Worm (Caenorhabditis elegans) whole organism, L3 larva: ENCODE results near the gene Y6E2A.7.

ENCODE experiments used
- R02D3.7 ChIP-seq: fragments of 150-350 bp; optimal IDR thresholded peaks from 2 replicates; lab custom pipeline; 2014; ENCODE audit warnings: missing biosample characterization, missing genetic modification characterization
- ZK546.5 ChIP-seq: sonication (generic microtip); optimal IDR thresholded peaks from 2 replicates; lab custom pipeline; 2017; ENCODE audit warnings: missing biosample characterization, missing genetic modification characterization
- ama-1 ChIP-seq: fragments of 150-350 bp; optimal IDR thresholded peaks from 2 replicates; lab custom pipeline; 2018
- ceh-28 ChIP-seq: fragments of 150-350 bp; optimal IDR thresholded peaks from 2 replicates; lab custom pipeline; 2014; ENCODE audit warnings: missing biosample characterization, missing genetic modification reagents, missing genetic modification characterization
- ceh-9 ChIP-seq: sonication (generic microtip); optimal IDR thresholded peaks from 2 replicates; lab custom pipeline; 2018; ENCODE audit warnings: missing biosample characterization, missing genetic modification characterization
- egl-27 ChIP-seq: sonication (generic microtip); optimal IDR thresholded peaks from 4 replicates; lab custom pipeline; 2017; ENCODE audit warnings: missing biosample characterization, missing genetic modification reagents, missing genetic modification characterization
- egl-5 ChIP-seq: fragments of 150-350 bp; optimal IDR thresholded peaks from 2 replicates; lab custom pipeline; 2017; ENCODE audit warnings: missing biosample characterization, missing genetic modification reagents, missing genetic modification characterization, inconsistent platforms
- elt-1 ChIP-seq: fragments of 150-350 bp; optimal IDR thresholded peaks from 2 replicates; lab custom pipeline; 2014; ENCODE audit warnings: missing biosample characterization, missing genetic modification characterization
- elt-2 ChIP-seq: sonication (generic microtip); optimal IDR thresholded peaks from 2 replicates; lab custom pipeline; 2016; ENCODE audit warnings: missing genetic modification reagents, mild to moderate bottlenecking, missing genetic modification characterization, missing compliant biosample characterization
- elt-3 ChIP-seq, 3 experiments: fragments of 150-350 bp in 1 of 3; sonication (generic microtip) in 2 of 3; optimal IDR thresholded peaks; 2 replicates in 2 of 3; 4 replicates in 1 of 3; lab custom pipeline; 2014 to 2017; ENCODE audit warnings: missing biosample characterization in 3 of 3, missing genetic modification characterization in 3 of 3
- fkh-2 ChIP-seq: fragments of 150-350 bp; optimal IDR thresholded peaks from 2 replicates; lab custom pipeline; 2014; ENCODE audit warnings: missing biosample characterization, missing genetic modification reagents, missing genetic modification characterization
- fos-1 ChIP-seq: fragments of 150-350 bp; optimal IDR thresholded peaks from 2 replicates; lab custom pipeline; 2014; ENCODE audit warnings: missing biosample characterization, missing genetic modification characterization
- hmg-11 ChIP-seq: sonication (generic microtip); optimal IDR thresholded peaks from 2 replicates; lab custom pipeline; 2016; ENCODE audit warnings: missing genetic modification characterization, missing compliant biosample characterization
- jun-1 ChIP-seq: fragments of 150-350 bp; optimal IDR thresholded peaks from 2 replicates; lab custom pipeline; 2014; ENCODE audit warnings: missing biosample characterization, missing genetic modification reagents, missing genetic modification characterization
- lin-39 ChIP-seq: fragments of 150-350 bp; optimal IDR thresholded peaks from 2 replicates; lab custom pipeline; 2018; ENCODE audit warnings: missing biosample characterization, missing genetic modification reagents, missing genetic modification characterization
- lsy-12 ChIP-seq: sonication (generic microtip); optimal IDR thresholded peaks from 2 replicates; lab custom pipeline; 2016; ENCODE audit warnings: mild to moderate bottlenecking, missing genetic modification characterization, missing compliant biosample characterization
- mdl-1 ChIP-seq: fragments of 150-350 bp; optimal IDR thresholded peaks from 2 replicates; lab custom pipeline; 2014; ENCODE audit warnings: missing biosample characterization, missing genetic modification characterization
- mml-1 ChIP-seq: fragments of 150-350 bp; sonication (generic microtip); optimal IDR thresholded peaks from 3 replicates; lab custom pipeline; 2014; ENCODE audit warnings: missing biosample characterization, missing genetic modification characterization
- nfya-1 ChIP-seq: sonication (generic microtip); optimal IDR thresholded peaks from 2 replicates; lab custom pipeline; 2017; ENCODE audit warnings: missing genetic modification characterization, mild to moderate bottlenecking, missing compliant biosample characterization, antibody characterized with exemption, moderate library complexity; ENCODE audit not compliant: insufficient read depth
- nhr-11 ChIP-seq: fragments of 150-350 bp; optimal IDR thresholded peaks from 2 replicates; lab custom pipeline; 2014; ENCODE audit warnings: missing biosample characterization, missing genetic modification characterization
- nhr-12 ChIP-seq: fragments of 150-350 bp; optimal IDR thresholded peaks from 2 replicates; lab custom pipeline; 2014; ENCODE audit warnings: missing biosample characterization, missing genetic modification characterization
- nhr-23 ChIP-seq: fragments of 150-350 bp; optimal IDR thresholded peaks from 2 replicates; lab custom pipeline; 2014; ENCODE audit warnings: missing biosample characterization, missing genetic modification reagents, missing genetic modification characterization
- nhr-237 ChIP-seq: fragments of 150-350 bp; optimal IDR thresholded peaks from 2 replicates; lab custom pipeline; 2014; ENCODE audit warnings: missing biosample characterization, missing genetic modification characterization
- nhr-25 ChIP-seq: sonication (generic microtip); optimal IDR thresholded peaks from 2 replicates; lab custom pipeline; 2017; ENCODE audit warnings: missing biosample characterization, missing genetic modification characterization
- nhr-43 ChIP-seq: sonication (generic microtip); optimal IDR thresholded peaks from 2 replicates; lab custom pipeline; 2016; ENCODE audit warnings: mild to moderate bottlenecking, missing genetic modification characterization, missing compliant biosample characterization; ENCODE audit not compliant: poor library complexity, severe bottlenecking
- nhr-67 ChIP-seq: fragments of 150-350 bp; optimal IDR thresholded peaks from 2 replicates; lab custom pipeline; 2014; ENCODE audit warnings: missing biosample characterization, missing genetic modification characterization
- nhr-76 ChIP-seq: fragments of 150-350 bp; sonication (generic microtip); optimal IDR thresholded peaks from 5 replicates; lab custom pipeline; 2014; ENCODE audit warnings: missing biosample characterization, missing genetic modification characterization
- nhr-77 ChIP-seq: fragments of 150-350 bp; optimal IDR thresholded peaks from 2 replicates; lab custom pipeline; 2014; ENCODE audit warnings: missing biosample characterization, missing genetic modification characterization
- pqm-1 ChIP-seq: fragments of 150-350 bp; optimal IDR thresholded peaks from 2 replicates; lab custom pipeline; 2017; ENCODE audit warnings: missing biosample characterization, missing genetic modification characterization, inconsistent platforms
- snpc-4 ChIP-seq: fragments of 150-350 bp; optimal IDR thresholded peaks from 2 replicates; lab custom pipeline; 2014; ENCODE audit warnings: missing biosample characterization, missing genetic modification characterization
- tbx-2 ChIP-seq: sonication (generic microtip); optimal IDR thresholded peaks from 2 replicates; lab custom pipeline; 2016; ENCODE audit warnings: mild to moderate bottlenecking, missing genetic modification characterization, missing compliant biosample characterization
- unc-39 ChIP-seq: sonication (generic microtip); optimal IDR thresholded peaks from 4 replicates; lab custom pipeline; 2017; ENCODE audit warnings: missing biosample characterization, missing genetic modification characterization
- unc-62 ChIP-seq: fragments of 150-350 bp; sonication (generic microtip); optimal IDR thresholded peaks from 4 replicates; lab custom pipeline; 2014; ENCODE audit warnings: missing biosample characterization, missing genetic modification reagents, missing genetic modification characterization
- ztf-4 ChIP-seq: fragments of 150-350 bp; optimal IDR thresholded peaks from 2 replicates; lab custom pipeline; 2014; ENCODE audit warnings: missing biosample characterization, missing genetic modification characterization

The Y6E2A.7 gene

ce11 chrV:15693682-15694081, 26.0 kb upstream of the Y6E2A.7 start, which contains the start of gene nhr-198:
nhr-198 (plus strand) TSS chrV:15693994.
- TF ChIP-seq nhr-23 (no peak), mml-1 (no peak), nhr-237 (tag; lab: Kevin White, UChicago) (no peak), elt-1 (tag; lab: Kevin White, UChicago) (no peak), nhr-67 (tag; lab: Kevin White, UChicago) (no peak), elt-2 (tag; lab: Kevin White, UChicago) (no peak), unc-39 (no peak), snpc-4 (tag; lab: Kevin White, UChicago) (no peak), nhr-43 (no peak), ceh-28 (tag; lab: Kevin White, UChicago) (no peak), nhr-76 (no peak), ceh-9 (tag; lab: Kevin White, UChicago) (no peak), jun-1 (tag; lab: Kevin White, UChicago) (no peak), ama-1 (lab: Kevin White, UChicago) (no peak), lin-39 (no peak)

ce11 chrV:15698099-15698498, 21.6 kb upstream of the Y6E2A.7 start, which contains the start of gene srx-29:
srx-29 (minus strand) TSS chrV:15698199.
- TF ChIP-seq lin-39 (no peak), ZK546.5 (tag; lab: Kevin White, UChicago) (no peak), mdl-1 (tag; lab: Kevin White, UChicago) (no peak)

- TF ChIP-seq fkh-2 (no peak), unc-62 (GFP tag; lab: Kevin White, UChicago) (no peak), ztf-4 (tag; lab: Kevin White, UChicago) (no peak), nhr-43 (no peak), unc-39 (no peak), lsy-12 (tag; lab: Kevin White, UChicago) (no peak)
- TF ChIP-seq, all 47 proteins: peak for 0
These were observed 19.9 kb upstream of the Y6E2A.7 start, which contains the start of gene nhr-199 for ce11 chrV:15699799-15700198. nhr-199 (minus strand) TSS chrV:15699899.

- TF ChIP-seq mml-1 (no peak), elt-3 (tag; optimal IDR thresholded peaks at IDR 0.05; lab: Kevin White, UChicago) (no peak), fkh-2 (no peak), tbx-2 (tag; lab: Kevin White, UChicago) (no peak)
These were observed 17.4 kb upstream of the Y6E2A.7 start, which contains the start of gene nhr-53 for ce11 chrV:15702263-15702662. nhr-53 (minus strand) TSS chrV:15702363.

ce11 chrV:15704745-15705144, 14.9 kb upstream of the Y6E2A.7 start, which contains the start of gene twk-34:
twk-34 (plus strand) TSS chrV:15704960.
- TF ChIP-seq fos-1 (tag; lab: Kevin White, UChicago) (no peak), R02D3.7 (no peak), nhr-77 (tag; lab: Kevin White, UChicago) (no peak), egl-5 (tag; lab: Kevin White, UChicago) (no peak), elt-3 (tag; optimal IDR thresholded peaks at IDR 0.05; lab: Kevin White, UChicago) (peak in 1 of 3 experiments; percentile 52)

- peak in 2 of 3 experiments; percentile 17 to 74 for TF ChIP-seq elt-3 (tag; optimal IDR thresholded peaks at IDR 0.05; lab: Kevin White, UChicago)
- no peak for TF ChIP-seq nhr-23
- peak; percentile 24 for TF ChIP-seq nhr-25
- no peak for TF ChIP-seq mdl-1 (tag; lab: Kevin White, UChicago)
- no peak for TF ChIP-seq nfya-1 (tag; lab: Kevin White, UChicago)
- no peak for TF ChIP-seq lin-39
- TF ChIP-seq nhr-237 (tag; lab: Kevin White, UChicago) = no peak
These were observed 11.7 kb upstream of the Y6E2A.7 start for ce11 chrV:15707982-15708381.

- TF ChIP-seq fkh-2 (no peak), nhr-12 (no peak), mml-1 (no peak), snpc-4 (tag; lab: Kevin White, UChicago) (no peak), jun-1 (tag; lab: Kevin White, UChicago) (no peak), egl-5 (tag; lab: Kevin White, UChicago) (no peak), nhr-11 (tag; lab: Kevin White, UChicago) (no peak), hmg-11 (tag; lab: Kevin White, UChicago) (no peak), mdl-1 (tag; lab: Kevin White, UChicago) (no peak), nhr-77 (tag; lab: Kevin White, UChicago) (no peak), nhr-237 (tag; lab: Kevin White, UChicago) (no peak), nhr-23 (no peak), pqm-1 (tag; lab: Kevin White, UChicago) (no peak), ceh-28 (tag; lab: Kevin White, UChicago) (no peak), ama-1 (lab: Kevin White, UChicago) (no peak), egl-27 (tag; lab: Kevin White, UChicago) (no peak)
These were observed 9.3 kb upstream of the Y6E2A.7 start, which contains the start of gene Y6E2A.1 for ce11 chrV:15710401-15710800. Y6E2A.1 (minus strand) TSS chrV:15710501.
